Worm (Caenorhabditis elegans) whole organism, late embryonic: ENCODE results near the gene slc-28.1.

ENCODE experiments used
- C08G9.2 ChIP-seq: sonication (generic microtip); optimal IDR thresholded peaks from 2 replicates; lab custom pipeline; 2016; ENCODE audit warnings: mild to moderate bottlenecking, missing genetic modification characterization, moderate library complexity, missing compliant biosample characterization
- K09A11.1 ChIP-seq: sonication (generic microtip); optimal IDR thresholded peaks from 2 replicates; lab custom pipeline; 2017; ENCODE audit warnings: antibody characterized with exemption, mild to moderate bottlenecking, missing genetic modification characterization, missing compliant biosample characterization; ENCODE audit not compliant: insufficient read depth
- ceh-14 ChIP-seq: sonication (generic microtip); optimal IDR thresholded peaks from 2 replicates; lab custom pipeline; 2016; ENCODE audit warnings: missing genotype, missing genetic modification characterization, missing compliant biosample characterization
- ceh-18 ChIP-seq: sonication (generic microtip); optimal IDR thresholded peaks from 2 replicates; lab custom pipeline; 2016; ENCODE audit warnings: missing genetic modification characterization, missing compliant biosample characterization
- ceh-19 ChIP-seq: fragments of 200-800 bp; sonication (Bioruptor generic); optimal IDR thresholded peaks from 2 replicates; lab custom pipeline; 2018; ENCODE audit warnings: mild to moderate bottlenecking, missing genetic modification characterization, missing compliant biosample characterization
- ceh-30 ChIP-seq: fragments of 150-350 bp; optimal IDR thresholded peaks from 2 replicates; lab custom pipeline; 2014; ENCODE audit warnings: missing biosample characterization, missing genetic modification characterization
- ceh-31 ChIP-seq: sonication (generic microtip); optimal IDR thresholded peaks from 2 replicates; lab custom pipeline; 2016; ENCODE audit warnings: missing genetic modification characterization, missing compliant biosample characterization
- ceh-34 ChIP-seq: sonication (generic microtip); optimal IDR thresholded peaks from 2 replicates; lab custom pipeline; 2016; ENCODE audit warnings: mild to moderate bottlenecking, missing genetic modification characterization, missing compliant biosample characterization
- ceh-48 ChIP-seq: sonication (generic microtip); optimal IDR thresholded peaks from 2 replicates; lab custom pipeline; 2016; ENCODE audit warnings: missing genetic modification characterization, inconsistent platforms, missing compliant biosample characterization
- ceh-6 ChIP-seq: fragments of 200-800 bp; sonication (Bioruptor generic); optimal IDR thresholded peaks from 2 replicates; lab custom pipeline; 2018; ENCODE audit warnings: mild to moderate bottlenecking, missing genetic modification characterization, missing compliant biosample characterization
- ceh-9 ChIP-seq: sonication (generic microtip); optimal IDR thresholded peaks from 2 replicates; lab custom pipeline; 2016; ENCODE audit warnings: mild to moderate bottlenecking, missing genetic modification characterization, inconsistent platforms, missing compliant biosample characterization
- dve-1 ChIP-seq: sonication (generic microtip); optimal IDR thresholded peaks from 2 replicates; lab custom pipeline; 2017; ENCODE audit warnings: antibody characterized with exemption, mild to moderate bottlenecking, missing genetic modification characterization, missing compliant biosample characterization
- elt-2 ChIP-seq: sonication (generic microtip); optimal IDR thresholded peaks from 2 replicates; lab custom pipeline; 2016; ENCODE audit warnings: missing genetic modification reagents, missing genetic modification characterization, missing compliant biosample characterization
- fkh-10 ChIP-seq: fragments of 150-350 bp; optimal IDR thresholded peaks from 2 replicates; lab custom pipeline; 2014; ENCODE audit warnings: missing biosample characterization, missing genetic modification reagents, missing genetic modification characterization
- hlh-15 ChIP-seq: sonication (generic microtip); optimal IDR thresholded peaks from 2 replicates; lab custom pipeline; 2016; ENCODE audit warnings: missing genetic modification characterization, missing compliant biosample characterization
- hlh-30 ChIP-seq: sonication (generic microtip); optimal IDR thresholded peaks from 2 replicates; lab custom pipeline; 2017; ENCODE audit warnings: antibody characterized with exemption, missing genetic modification characterization, missing compliant biosample characterization; ENCODE audit not compliant: insufficient read depth
- hlh-8 ChIP-seq: sonication (generic microtip); optimal IDR thresholded peaks from 2 replicates; lab custom pipeline; 2016; ENCODE audit warnings: missing genotype, missing genetic modification characterization, missing compliant biosample characterization
- lim-6 ChIP-seq: sonication (generic microtip); optimal IDR thresholded peaks from 2 replicates; lab custom pipeline; 2016; ENCODE audit warnings: missing genetic modification characterization, missing compliant biosample characterization
- mec-3 ChIP-seq: sonication (generic microtip); optimal IDR thresholded peaks from 2 replicates; lab custom pipeline; 2016; ENCODE audit warnings: borderline replicate concordance, missing genetic modification characterization, missing compliant biosample characterization
- nfya-1 ChIP-seq: sonication (generic microtip); optimal IDR thresholded peaks from 2 replicates; lab custom pipeline; 2017; ENCODE audit warnings: missing genetic modification characterization, mild to moderate bottlenecking, missing compliant biosample characterization, antibody characterized with exemption, moderate library complexity
- pat-9 ChIP-seq: fragments of 200-800 bp; sonication (Bioruptor generic); optimal IDR thresholded peaks from 2 replicates; lab custom pipeline; 2018; ENCODE audit warnings: mild to moderate bottlenecking, missing genetic modification characterization, moderate library complexity, missing compliant biosample characterization
- pax-1 ChIP-seq: fragments of 150-350 bp; optimal IDR thresholded peaks from 2 replicates; lab custom pipeline; 2014; ENCODE audit warnings: missing biosample characterization, missing genetic modification characterization
- pha-2 ChIP-seq: sonication (generic microtip); optimal IDR thresholded peaks from 2 replicates; lab custom pipeline; 2017; ENCODE audit warnings: mild to moderate bottlenecking, missing genetic modification characterization, missing compliant biosample characterization
- pqm-1 ChIP-seq: sonication (generic microtip); optimal IDR thresholded peaks from 2 replicates; lab custom pipeline; 2016; ENCODE audit warnings: missing genetic modification characterization, missing compliant biosample characterization
- pros-1 ChIP-seq: fragments of 150-350 bp; optimal IDR thresholded peaks from 2 replicates; lab custom pipeline; 2014; ENCODE audit warnings: missing biosample characterization, missing genetic modification reagents, missing genetic modification characterization
- ref-2 ChIP-seq: sonication (generic microtip); optimal IDR thresholded peaks from 2 replicates; lab custom pipeline; 2016; ENCODE audit warnings: missing genetic modification characterization, missing compliant biosample characterization
- rnt-1 ChIP-seq: sonication (generic microtip); optimal IDR thresholded peaks from 2 replicates; lab custom pipeline; 2016; ENCODE audit warnings: missing genetic modification characterization, missing compliant biosample characterization
- sox-2 ChIP-seq: fragments of 200-800 bp; sonication (Bioruptor generic); IDR thresholded peaks from 2 replicates; pipeline ENCODE4 v1.3.6; 2022; ENCODE audit warnings: missing genetic modification reagents, missing genetic modification characterization, missing compliant biosample characterization
- tbx-2 ChIP-seq: sonication (generic microtip); optimal IDR thresholded peaks from 2 replicates; lab custom pipeline; 2016; ENCODE audit warnings: missing genetic modification characterization, missing compliant biosample characterization
- tbx-7 ChIP-seq: sonication (generic microtip); optimal IDR thresholded peaks from 2 replicates; lab custom pipeline; 2016; ENCODE audit warnings: missing genotype, missing genetic modification characterization, missing compliant biosample characterization
- unc-3 ChIP-seq, 2 experiments: fragments of 200-800 bp in 1 of 2; sonication (Bioruptor generic) in 1 of 2; sonication (generic microtip) in 1 of 2; conservative IDR thresholded peaks in 1 of 2; optimal IDR thresholded peaks in 1 of 2; 2 replicates each; pipeline versions ENCODE4 v1.3.6 to Lab custom; 2016 to 2022; ENCODE audit warnings: missing compliant biosample characterization in 2 of 2, missing genetic modification characterization in 2 of 2, missing genetic modification reagents in 1 of 2
- unc-42 ChIP-seq: sonication (generic microtip); optimal IDR thresholded peaks from 2 replicates; lab custom pipeline; 2016; ENCODE audit warnings: missing genotype, missing genetic modification characterization, missing compliant biosample characterization
- unc-55 ChIP-seq: sonication (generic microtip); optimal IDR thresholded peaks from 2 replicates; lab custom pipeline; 2017; ENCODE audit warnings: missing biosample characterization, missing genetic modification reagents, missing genetic modification characterization

Gene slc-28.1

ce11 chrV:3449810-3450209, 13.8 kb upstream of the slc-28.1 start:
- TF ChIP-seq ceh-6, result no peak
- TF ChIP-seq sox-2 (GFP tag; lab: Robert Waterston, UW), result no peak
- TF ChIP-seq hlh-15 (tag; lab: Kevin White, UChicago), result no peak
- TF ChIP-seq ceh-9 (tag; lab: Kevin White, UChicago), result no peak
- peak; percentile 8 for TF ChIP-seq tbx-2 (tag; lab: Kevin White, UChicago)
- no peak for TF ChIP-seq lim-6
- TF ChIP-seq fkh-10 (GFP tag; lab: Kevin White, UChicago), result no peak
- no peak for TF ChIP-seq ceh-14 (tag; lab: Kevin White, UChicago)

DNA sequence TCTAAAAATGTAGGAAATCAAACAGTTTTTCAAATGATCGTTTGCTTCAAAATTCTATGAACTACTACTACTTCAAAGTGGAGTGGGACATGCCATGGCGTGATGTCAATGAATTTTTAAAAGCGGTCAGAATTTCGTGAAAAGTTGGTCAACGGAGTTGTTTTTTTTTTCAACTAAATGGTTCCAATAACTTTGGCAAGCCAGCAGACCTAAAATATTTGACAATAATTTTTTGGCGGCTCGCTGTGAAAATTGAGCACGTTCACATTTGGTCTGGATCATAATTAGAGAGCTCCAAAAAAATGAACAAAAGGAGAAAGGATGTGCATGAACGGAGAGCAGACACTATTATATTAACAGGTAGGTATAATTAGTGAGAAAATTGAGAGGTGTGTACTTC, 13.3 kb upstream of the slc-28.1 start:
- TF ChIP-seq ceh-30 (tag; lab: Kevin White, UChicago), result no peak
- TF ChIP-seq elt-2, result no peak
- no peak for TF ChIP-seq mec-3 (tag; lab: Kevin White, UChicago)
- TF ChIP-seq pat-9 (tag; lab: Kevin White, UChicago), result no peak
- TF ChIP-seq ref-2 (tag; lab: Kevin White, UChicago), result peak; percentile 72
- no peak for TF ChIP-seq hlh-8 (tag; lab: Kevin White, UChicago)

- no peak for TF ChIP-seq tbx-7 (tag; lab: Kevin White, UChicago)
- peak; percentile 65 for TF ChIP-seq unc-42 (tag; lab: Kevin White, UChicago)
Measured at ce11 chrV:3451646-3452045, 12.0 kb upstream of the slc-28.1 start.

DNA sequence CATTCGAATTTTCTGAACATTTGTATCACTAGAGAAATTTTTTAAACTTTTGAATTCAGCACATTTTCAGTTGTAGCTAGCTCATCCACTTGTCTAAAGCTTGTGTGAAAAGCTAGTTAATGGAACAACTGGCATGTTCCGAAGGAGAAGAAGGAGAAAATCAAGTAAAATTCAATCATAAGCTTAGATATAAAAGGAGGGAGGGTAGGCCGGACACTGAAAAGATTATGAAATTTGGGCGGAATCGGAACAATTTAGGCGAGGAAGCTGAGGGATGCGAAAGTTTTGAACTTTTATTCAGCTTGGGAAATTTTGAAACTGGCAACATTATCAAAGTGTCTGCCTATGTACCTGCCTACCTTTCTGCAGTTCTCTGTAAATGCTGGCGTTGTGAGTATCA, 11.1 kb upstream of the slc-28.1 start:
- TF ChIP-seq unc-42 (tag; lab: Kevin White, UChicago), result peak; percentile 89
- TF ChIP-seq mec-3 (tag; lab: Kevin White, UChicago), result no peak

- TF ChIP-seq pqm-1 (tag; lab: Kevin White, UChicago), result no peak
- TF ChIP-seq pros-1 (tag; lab: Kevin White, UChicago), result no peak
- TF ChIP-seq ref-2 (tag; lab: Kevin White, UChicago), result peak; percentile 28
- TF ChIP-seq unc-55 (GFP tag; lab: Kevin White, UChicago), result peak; percentile 38
- no peak for TF ChIP-seq C08G9.2 (tag; lab: Kevin White, UChicago)
- no peak for TF ChIP-seq pat-9 (tag; lab: Kevin White, UChicago)
- peak; percentile 9 for TF ChIP-seq rnt-1 (tag; lab: Kevin White, UChicago)
- TF ChIP-seq unc-42 (tag; lab: Kevin White, UChicago), result peak; percentile 82
- no peak for TF ChIP-seq ceh-19 (GFP tag; lab: Kevin White, UChicago)
- TF ChIP-seq ceh-9 (tag; lab: Kevin White, UChicago), result no peak
Measured at ce11 chrV:3454620-3455019, 9.0 kb upstream of the slc-28.1 start.

ce11 chrV:3455135-3455747, 8.4 kb upstream of the slc-28.1 start:
- TF ChIP-seq ceh-9 (tag; lab: Kevin White, UChicago) (no peak), dve-1 (tag; lab: Kevin White, UChicago) (no peak), unc-42 (tag; lab: Kevin White, UChicago) (peak; percentile 77)
- TF ChIP-seq, all 69 proteins: peak for 1

DNA sequence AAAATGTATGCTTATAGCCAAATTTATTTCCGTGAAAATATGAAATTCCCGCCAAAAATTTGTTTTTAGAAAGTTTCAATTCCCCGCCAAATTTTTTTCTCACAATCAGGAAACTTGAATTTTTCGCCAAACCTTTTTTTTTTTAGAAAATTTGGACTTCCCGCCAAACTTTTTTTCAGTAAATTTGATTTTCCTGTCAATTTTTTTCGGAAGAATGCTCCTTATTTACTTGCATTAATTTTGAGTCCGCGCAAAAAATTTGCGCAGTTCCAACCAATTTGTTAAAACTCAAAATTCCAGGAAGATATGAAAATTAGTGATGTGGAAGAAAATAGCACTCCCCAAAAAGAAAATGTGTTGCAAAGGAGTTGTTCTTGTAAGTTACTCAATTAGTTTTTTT, 3.7 kb upstream of the slc-28.1 start, which contains the start of gene slc-28.2:
Gene slc-28.2, plus strand, starts transcription at position 301 of the 400 bp plus-strand sequence.
- no peak for TF ChIP-seq ceh-9 (tag; lab: Kevin White, UChicago)
- TF ChIP-seq pax-1 (tag; lab: Kevin White, UChicago), result no peak
- TF ChIP-seq sox-2 (GFP tag; lab: Robert Waterston, UW), result no peak
- no peak for TF ChIP-seq rnt-1 (tag; lab: Kevin White, UChicago)
- no peak for TF ChIP-seq ceh-48 (tag; lab: Kevin White, UChicago)

DNA sequence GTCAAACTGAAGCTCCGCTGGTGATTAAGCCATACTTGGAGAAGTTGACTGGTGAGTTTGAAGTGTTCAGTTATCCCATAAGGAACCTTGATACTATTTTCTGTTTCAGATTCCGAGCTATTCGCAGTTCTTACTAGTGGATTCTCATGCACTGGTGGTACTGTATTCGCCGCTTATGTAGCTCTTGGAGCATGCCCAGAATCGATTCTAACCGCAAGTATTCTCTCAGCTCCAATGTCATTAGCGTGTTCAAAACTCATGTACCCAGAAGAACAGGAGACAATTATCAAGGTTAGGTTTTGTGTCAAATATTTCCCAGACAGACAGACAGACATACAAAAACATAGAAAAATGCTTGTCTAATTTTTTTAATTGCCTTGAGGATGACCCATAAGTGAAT, 1.3 kb downstream of the slc-28.1 start:
- TF ChIP-seq ceh-34 (tag; lab: Kevin White, UChicago), result no peak
- no peak for TF ChIP-seq ceh-19 (GFP tag; lab: Kevin White, UChicago)
- no peak for TF ChIP-seq ceh-18
- TF ChIP-seq hlh-15 (tag; lab: Kevin White, UChicago), result no peak
- TF ChIP-seq hlh-30 (tag; lab: Kevin White, UChicago), result no peak
- TF ChIP-seq fkh-10 (GFP tag; lab: Kevin White, UChicago), result no peak
- no peak for TF ChIP-seq nfya-1 (tag; lab: Kevin White, UChicago)
- no peak for TF ChIP-seq sox-2 (GFP tag; lab: Robert Waterston, UW)
- no peak for TF ChIP-seq unc-3 (GFP tag; conservative IDR thresholded peaks at IDR 0.05; lab: Robert Waterston, UW)
- TF ChIP-seq unc-3 (tag; optimal IDR thresholded peaks at IDR 0.05; lab: Kevin White, UChicago), result no peak
- no peak for TF ChIP-seq K09A11.1
- TF ChIP-seq ceh-31 (tag; lab: Kevin White, UChicago), result no peak
- TF ChIP-seq pax-1 (tag; lab: Kevin White, UChicago), result no peak
- TF ChIP-seq ceh-9 (tag; lab: Kevin White, UChicago), result no peak
- TF ChIP-seq pha-2, result no peak
